Worm (Caenorhabditis elegans): ENCODE measurements around the gene rexd-1.
A peak's percentile ranks its signal among the peaks of the same experiment; 100 is the strongest.

Gene rexd-1

ce11 chrIII:1832453-1832852 is 1.9 kb upstream of the rexd-1 start:
- TF ChIP-seq efl-1 (optimal IDR thresholded peaks at IDR 0.05), result no peak
- peak in 1 of 2 experiments; percentile 53 for TF ChIP-seq efl-1 (GFP tag; optimal IDR thresholded peaks at IDR 0.05 in 1 of 2)
- TF ChIP-seq skn-1 (tag; optimal IDR thresholded peaks at IDR 0.05), result no peak

ce11 chrIII:1848747-1849146 is 14.4 kb downstream of the rexd-1 start, which contains the start of gene pqn-82:
Gene pqn-82, plus strand, starts transcription at chrIII:1849047.
- TF ChIP-seq fos-1 (tag; optimal IDR thresholded peaks at IDR 0.05), result no peak
- no peak for TF ChIP-seq lin-15B (tag; optimal IDR thresholded peaks at IDR 0.05)
- no peak for TF ChIP-seq dpl-1 (GFP tag; optimal IDR thresholded peaks at IDR 0.05)
- peak; percentile 32 for TF ChIP-seq nhr-85 (tag)
- TF ChIP-seq nhr-71 (tag; optimal IDR thresholded peaks at IDR 0.05), result no peak

ce11 chrIII:1852126-1852717 is 17.9 kb downstream of the rexd-1 start:
- no peak for TF ChIP-seq ama-1 (optimal IDR thresholded peaks at IDR 0.05)
- TF ChIP-seq nhr-71 (tag; optimal IDR thresholded peaks at IDR 0.05), result no peak
- TF ChIP-seq nhr-19 (GFP tag; conservative IDR thresholded peaks at IDR 0.05), result no peak
- TF ChIP-seq snu-23 (GFP tag; optimal IDR thresholded peaks at IDR 0.05), result no peak
- no peak for TF ChIP-seq efl-1 (optimal IDR thresholded peaks at IDR 0.05)
- peak in 1 of 2 experiments; percentile 0 for TF ChIP-seq efl-1 (GFP tag; optimal IDR thresholded peaks at IDR 0.05 in 1 of 2)

ce11 chrIII:1853944-1854343 is 19.6 kb downstream of the rexd-1 start:
- TF ChIP-seq blmp-1 (tag; optimal IDR thresholded peaks at IDR 0.05) (peak; percentile 97), fkh-10 (GFP tag; optimal IDR thresholded peaks at IDR 0.05) (no peak), mep-1 (tag; optimal IDR thresholded peaks at IDR 0.05) (peak; percentile 20), mdl-1 (tag; optimal IDR thresholded peaks at IDR 0.05) (peak in 1 of 2 experiments; percentile 12), elt-2 (tag; optimal IDR thresholded peaks at IDR 0.05) (no peak), nhr-20 (tag; optimal IDR thresholded peaks at IDR 0.05) (peak; percentile 6), skn-1 (tag; optimal IDR thresholded peaks at IDR 0.05) (peak; percentile 40), pag-3 (tag; optimal IDR thresholded peaks at IDR 0.05; ENCODE audit: borderline replicate concordance, insufficient read depth) (peak; percentile 69), F16B12.6 (tag; optimal IDR thresholded peaks at IDR 0.05) (no peak), snu-23 (GFP tag; optimal IDR thresholded peaks at IDR 0.05) (peak; percentile 45), hlh-17 (GFP tag; optimal IDR thresholded peaks at IDR 0.05; ENCODE audit: borderline replicate concordance) (no peak), efl-1 (optimal IDR thresholded peaks at IDR 0.05) (peak in 1 of 2 experiments; percentile 38), efl-1 (GFP tag; optimal IDR thresholded peaks at IDR 0.05 in 1 of 2) (peak; percentile 11 to 91), lsy-2 (tag; optimal IDR thresholded peaks at IDR 0.05) (peak in 1 of 2 experiments; percentile 23), ztf-11 (tag; optimal IDR thresholded peaks at IDR 0.05) (no peak), pax-3 (tag; optimal IDR thresholded peaks at IDR 0.05) (no peak), ceh-8 (GFP tag; optimal IDR thresholded peaks at IDR 0.05) (no peak), nhr-77 (tag; optimal IDR thresholded peaks at IDR 0.05) (no peak), elt-3 (tag; optimal IDR thresholded peaks at IDR 0.05) (peak in 1 of 6 experiments; percentile 64), nhr-85 (tag) (peak; percentile 66), lin-15B (tag; optimal IDR thresholded peaks at IDR 0.05) (no peak), nhr-11 (tag; optimal IDR thresholded peaks at IDR 0.05) (no peak), lin-35 (GFP tag; optimal IDR thresholded peaks at IDR 0.05) (peak in 1 of 2 experiments; percentile 60), lin-13 (GFP tag; optimal IDR thresholded peaks at IDR 0.05) (peak; percentile 40), dpl-1 (GFP tag; optimal IDR thresholded peaks at IDR 0.05) (peak; percentile 3 to 47 (median 32))

- TF ChIP-seq nhr-85 (tag) (peak; percentile 43), zag-1 (tag; optimal IDR thresholded peaks at IDR 0.05) (no peak), grh-1 (GFP tag; IDR thresholded peaks at IDR 0.05) (no peak), unc-62 (GFP tag; optimal IDR thresholded peaks at IDR 0.05) (no peak), C04F5.9 (tag; optimal IDR thresholded peaks at IDR 0.05) (no peak), irx-1 (tag; optimal IDR thresholded peaks at IDR 0.05) (no peak), efl-1 (optimal IDR thresholded peaks at IDR 0.05) (no peak), efl-1 (GFP tag; optimal IDR thresholded peaks at IDR 0.05 in 1 of 2) (peak in 1 of 2 experiments; percentile 87), ztf-11 (tag; optimal IDR thresholded peaks at IDR 0.05) (no peak)
Observed at ce11 chrIII:1855092-1855491, 20.8 kb downstream of the rexd-1 start, which contains the start of gene hlh-33. Gene hlh-33, plus strand, starts transcription at chrIII:1855392.

Data from whole organism, L1 larva.